Worm (Caenorhabditis elegans) whole organism, mixed stage, embryonic: Measurements from ENCODE around the gene Y43F8B.12.

Source experiments
- elt-3 ChIP-seq: fragments of 150-350 bp; optimal IDR thresholded peaks from 2 replicates; lab custom pipeline; 2014; ENCODE audit warnings: missing biosample characterization, missing genetic modification characterization
- hlh-1 ChIP-seq: fragments of 150-350 bp; optimal IDR thresholded peaks from 2 replicates; lab custom pipeline; 2014; ENCODE audit warnings: missing biosample characterization, missing genetic modification reagents, missing genetic modification characterization
- lin-13 ChIP-seq: fragments of 150-350 bp; optimal IDR thresholded peaks from 2 replicates; lab custom pipeline; 2014; ENCODE audit warnings: missing biosample characterization, missing genetic modification characterization
- nhr-12 ChIP-seq: fragments of 150-350 bp; optimal IDR thresholded peaks from 2 replicates; lab custom pipeline; 2014; ENCODE audit warnings: missing biosample characterization, missing genetic modification characterization
- pha-4 ChIP-seq: fragments of 150-350 bp; optimal IDR thresholded peaks from 2 replicates; lab custom pipeline; 2018; ENCODE audit warnings: missing biosample characterization, missing genetic modification reagents, missing genetic modification characterization
- sptf-1 ChIP-seq: sonication (generic microtip); optimal IDR thresholded peaks from 2 replicates; lab custom pipeline; 2017; ENCODE audit warnings: mild to moderate bottlenecking, missing genetic modification characterization, moderate library complexity, missing compliant biosample characterization
- unc-39 ChIP-seq: fragments of 150-350 bp; optimal IDR thresholded peaks from 2 replicates; lab custom pipeline; 2014; ENCODE audit warnings: missing biosample characterization, missing genetic modification characterization

DNA sequence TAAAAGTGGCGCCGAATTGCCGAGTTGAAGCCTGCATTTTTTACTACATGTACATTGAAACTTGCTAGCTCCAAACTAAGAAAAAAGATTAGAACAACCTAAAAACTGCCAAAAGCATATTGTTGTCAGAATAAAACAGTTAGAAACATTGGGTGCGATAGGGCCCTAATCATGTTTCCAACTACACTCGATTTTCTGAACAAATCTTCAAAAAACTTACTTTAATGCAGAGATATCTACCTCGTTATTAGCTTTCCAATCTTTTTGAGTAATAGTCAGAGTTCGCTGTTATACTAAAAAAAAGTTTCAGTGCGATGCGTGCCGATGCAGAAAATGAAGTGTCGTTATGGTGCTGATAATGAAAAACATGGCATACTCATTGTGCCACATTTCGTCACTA lies 12.5 kb upstream of the Y43F8B.12 start, which contains the start of the genes Y43F8B.13 and Y43F8B.14:
- TF ChIP-seq lin-13 (tag; lab: Kevin White, UChicago) (no peak), unc-39 (no peak), elt-3 (no peak), pha-4 (tag; lab: Kevin White, UChicago) (no peak), hlh-1 (no peak), sptf-1 (tag; lab: Kevin White, UChicago) (no peak), nhr-12 (tag; lab: Kevin White, UChicago) (no peak)
